Worm (Caenorhabditis elegans) whole organism, L3 larva: ENCODE data around the gene T06A10.2.
A peak's percentile ranks its signal among the peaks of the same experiment; 100 is the strongest.

Experiments used
- aly-2 ChIP-seq: fragments of 150-350 bp; optimal IDR thresholded peaks from 2 replicates; lab custom pipeline; 2014; ENCODE audit warnings: missing biosample characterization, missing genetic modification characterization
- elt-2 ChIP-seq: sonication (generic microtip); optimal IDR thresholded peaks from 2 replicates; lab custom pipeline; 2016; ENCODE audit warnings: missing genetic modification reagents, mild to moderate bottlenecking, missing genetic modification characterization, missing compliant biosample characterization
- lin-39 ChIP-seq: fragments of 150-350 bp; optimal IDR thresholded peaks from 2 replicates; lab custom pipeline; 2018; ENCODE audit warnings: missing biosample characterization, missing genetic modification reagents, missing genetic modification characterization
- sea-2 ChIP-seq: fragments of 150-350 bp; sonication (generic microtip); optimal IDR thresholded peaks from 4 replicates; lab custom pipeline; 2014; ENCODE audit warnings: missing biosample characterization, missing genetic modification reagents, missing genetic modification characterization
- ztf-11 ChIP-seq: fragments of 150-350 bp; optimal IDR thresholded peaks from 2 replicates; lab custom pipeline; 2014; ENCODE audit warnings: missing biosample characterization, missing genetic modification characterization

DNA sequence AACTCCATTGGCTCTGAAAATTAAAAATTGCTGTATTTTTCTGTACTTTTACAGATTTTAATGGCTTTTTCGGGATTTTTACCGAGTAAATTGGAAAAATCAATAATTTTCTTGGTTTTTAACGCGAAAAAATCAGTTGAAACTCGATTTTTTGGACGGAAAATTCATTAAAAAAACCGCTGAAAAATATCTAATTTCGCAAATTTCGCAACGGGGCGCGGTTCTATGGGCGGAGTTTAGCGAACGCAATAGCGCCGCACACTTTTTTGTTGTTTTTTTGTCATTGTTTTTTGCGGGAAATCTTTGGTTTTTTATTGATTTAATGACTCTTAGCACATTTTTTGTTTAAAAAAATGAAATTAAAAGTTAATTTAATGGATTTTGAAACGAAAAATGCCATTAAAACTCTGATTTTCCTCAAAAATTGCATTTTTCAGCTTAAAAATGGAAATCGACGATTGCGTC lies 31.9 kb upstream of the T06A10.2 start, which contains the start of the genes mel-46 and lsy-13:
- TF ChIP-seq elt-2 (peak; percentile 5), sea-2 (GFP tag; lab: Kevin White, UChicago) (no peak), aly-2 (tag; lab: Kevin White, UChicago) (no peak), lin-39 (tag; lab: Kevin White, UChicago) (peak; percentile 27), ztf-11 (tag; lab: Kevin White, UChicago) (no peak)
